Worm (Caenorhabditis elegans) whole organism, mixed stage, embryonic: ENCODE measurements around the gene zig-12.

Experiments
- ceh-43 ChIP-seq: fragments of 200-800 bp; sonication (Bioruptor generic); optimal IDR thresholded peaks from 2 replicates; lab custom pipeline; 2018; ENCODE audit warnings: mild to moderate bottlenecking, missing genetic modification characterization, moderate library complexity, missing compliant biosample characterization
- lin-13 ChIP-seq: fragments of 150-350 bp; optimal IDR thresholded peaks from 2 replicates; lab custom pipeline; 2014; ENCODE audit warnings: missing biosample characterization, missing genetic modification characterization
- mep-1 ChIP-seq: fragments of 150-350 bp; optimal IDR thresholded peaks from 2 replicates; lab custom pipeline; 2017; ENCODE audit warnings: missing biosample characterization, missing genetic modification reagents, missing genetic modification characterization, inconsistent platforms
- nhr-28 ChIP-seq: fragments of 150-350 bp; optimal IDR thresholded peaks from 2 replicates; lab custom pipeline; 2014; ENCODE audit warnings: missing biosample characterization, missing genetic modification characterization
- nhr-76 ChIP-seq: sonication (generic microtip); optimal IDR thresholded peaks from 2 replicates; lab custom pipeline; 2017; ENCODE audit warnings: missing biosample characterization, missing genetic modification characterization
- snpc-4 ChIP-seq: fragments of 150-350 bp; optimal IDR thresholded peaks from 2 replicates; lab custom pipeline; 2014; ENCODE audit warnings: missing biosample characterization, missing genetic modification characterization

DNA sequence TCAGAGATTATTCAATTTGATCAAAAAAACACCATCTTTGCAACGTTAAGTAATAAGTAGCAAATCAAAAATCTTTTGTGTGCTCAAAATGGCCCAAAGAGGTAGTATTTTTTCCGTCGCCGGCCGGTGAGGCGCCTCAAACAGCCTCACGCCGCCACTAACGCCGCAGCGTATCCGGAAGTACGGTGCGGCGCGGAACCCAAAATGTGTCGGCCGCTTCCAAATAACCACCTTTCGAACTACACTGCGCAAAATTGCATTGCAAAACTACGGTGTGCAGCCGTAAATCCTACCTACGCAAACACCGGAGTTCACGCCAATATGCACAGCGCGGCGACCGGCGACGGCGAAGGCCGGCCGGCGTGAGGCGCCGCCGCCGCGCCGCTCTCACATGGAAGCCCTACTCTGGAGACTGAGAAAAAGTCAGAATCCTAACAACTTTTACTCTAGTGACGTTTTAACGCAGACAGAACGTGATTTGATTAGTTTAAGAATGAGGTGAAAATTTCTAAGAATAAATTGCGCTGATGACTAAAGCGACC, 22.0 kb upstream of the zig-12 start:
- no peak for TF ChIP-seq snpc-4
- no peak for TF ChIP-seq ceh-43 (GFP tag; lab: Kevin White, UChicago)
- TF ChIP-seq nhr-28, result no peak
- no peak for TF ChIP-seq nhr-76 (tag; lab: Kevin White, UChicago)
- TF ChIP-seq lin-13 (tag; lab: Kevin White, UChicago), result no peak
- TF ChIP-seq mep-1 (tag; lab: Kevin White, UChicago), result no peak
